Worm (Caenorhabditis elegans): ENCODE measurements around the gene C30G12.1.

- no peak for TF ChIP-seq nhr-76 (tag; optimal IDR thresholded peaks at IDR 0.05)
- no peak for TF ChIP-seq jun-1 (tag; optimal IDR thresholded peaks at IDR 0.05)
- TF ChIP-seq fos-1 (tag; optimal IDR thresholded peaks at IDR 0.05): no peak
- TF ChIP-seq ceh-28 (tag; optimal IDR thresholded peaks at IDR 0.05): no peak
- TF ChIP-seq lin-39 (tag; optimal IDR thresholded peaks at IDR 0.05): no peak
- TF ChIP-seq mdl-1 (tag; optimal IDR thresholded peaks at IDR 0.05): no peak
- TF ChIP-seq nhr-12 (tag; optimal IDR thresholded peaks at IDR 0.05): no peak
- no peak for TF ChIP-seq ceh-9 (tag; optimal IDR thresholded peaks at IDR 0.05)
- TF ChIP-seq pha-4 (tag; optimal IDR thresholded peaks at IDR 0.05): no peak
- TF ChIP-seq skn-1 (tag; optimal IDR thresholded peaks at IDR 0.05): no peak
- no peak for TF ChIP-seq nhr-28 (tag; optimal IDR thresholded peaks at IDR 0.05)
- TF ChIP-seq mml-1 (tag; optimal IDR thresholded peaks at IDR 0.05): no peak
- TF ChIP-seq nhr-237 (tag; optimal IDR thresholded peaks at IDR 0.05): no peak
These were observed 3.2 kb upstream of the C30G12.1 start, which contains the start of gene C30G12.6 for ce11 chrII:7295917-7296316.

Data from whole organism, L3 larva.